Fruit fly (Drosophila melanogaster): ENCODE data around the gene RpS13.
A peak's percentile ranks its signal among the peaks of the same experiment; 100 is the strongest.

Gene RpS13

dm6 chr2L:8394180-8394579 is 29.7 kb upstream of the RpS13 start, which contains the start of gene lectin-29Ca:
TSS of gene lectin-29Ca (minus strand) at chr2L:8394280.
- no peak for TF ChIP-seq CG34376 (GFP tag; optimal IDR thresholded peaks at IDR 0.05)
- TF ChIP-seq cato (GFP tag; optimal IDR thresholded peaks at IDR 0.05; ENCODE audit: borderline replicate concordance): no peak
- no peak for TF ChIP-seq CG2120 (GFP tag; optimal IDR thresholded peaks at IDR 0.05)
- TF ChIP-seq CG1603 (tag; optimal IDR thresholded peaks at IDR 0.05): no peak
- no peak for TF ChIP-seq sob (GFP tag; IDR thresholded peaks at IDR 0.05)
- TF ChIP-seq az2 (GFP tag; optimal IDR thresholded peaks at IDR 0.05): no peak
- no peak for TF ChIP-seq Taf1 (GFP tag; IDR thresholded peaks at IDR 0.05)
- TF ChIP-seq crol (GFP tag; IDR thresholded peaks at IDR 0.05): no peak
- TF ChIP-seq grn (GFP tag; optimal IDR thresholded peaks at IDR 0.05): no peak
- no peak for TF ChIP-seq Hr51 (GFP tag; optimal IDR thresholded peaks at IDR 0.05)
- TF ChIP-seq caup (GFP tag; optimal IDR thresholded peaks at IDR 0.05; ENCODE audit: severe bottlenecking): no peak
- no peak for TF ChIP-seq zf30C (GFP tag; optimal IDR thresholded peaks at IDR 0.05)
- no peak for TF ChIP-seq disco-r (GFP tag; optimal IDR thresholded peaks at IDR 0.05)
- no peak for TF ChIP-seq dm (GFP tag; optimal IDR thresholded peaks at IDR 0.05)
- no peak for TF ChIP-seq MESR4 (GFP tag; optimal IDR thresholded peaks at IDR 0.05)
- TF ChIP-seq CG11696 (GFP tag; IDR thresholded peaks at IDR 0.05): no peak
- no peak for TF ChIP-seq Dek (tag; optimal IDR thresholded peaks at IDR 0.05)
- no peak for TF ChIP-seq tio (GFP tag; optimal IDR thresholded peaks at IDR 0.05)
- TF ChIP-seq Camta (GFP tag; optimal IDR thresholded peaks at IDR 0.05): no peak

dm6 chr2L:8393122-8393521 is 28.7 kb upstream of the RpS13 start, which contains the start of gene Acp29AB:
TSS of gene Acp29AB (minus strand) at chr2L:8393222.
- TF ChIP-seq Xrp1 (GFP tag; IDR thresholded peaks at IDR 0.05): no peak
- TF ChIP-seq Atf-2 (GFP tag; optimal IDR thresholded peaks at IDR 0.05): no peak
- no peak for TF ChIP-seq pros (GFP tag; optimal IDR thresholded peaks at IDR 0.05)
- no peak for TF ChIP-seq CG8924 (tag; optimal IDR thresholded peaks at IDR 0.05)
- no peak for TF ChIP-seq corto (GFP tag; optimal IDR thresholded peaks at IDR 0.05)
- no peak for TF ChIP-seq sqz (GFP tag; optimal IDR thresholded peaks at IDR 0.05)
- TF ChIP-seq trh (GFP tag; optimal IDR thresholded peaks at IDR 0.05): no peak
- no peak for TF ChIP-seq Doc3 (GFP tag; IDR thresholded peaks at IDR 0.05; ENCODE audit: partially characterized antibody)
- TF ChIP-seq Nf-YA (GFP tag; IDR thresholded peaks at IDR 0.05): no peak
- no peak for TF ChIP-seq stwl (tag; optimal IDR thresholded peaks at IDR 0.05)
- no peak for TF ChIP-seq CG3065 (GFP tag; optimal IDR thresholded peaks at IDR 0.05)
- no peak for TF ChIP-seq lola (GFP tag; optimal IDR thresholded peaks at IDR 0.05)

- no peak for TF ChIP-seq BtbVII (GFP tag; optimal IDR thresholded peaks at IDR 0.05)
- peak; percentile 21 for TF ChIP-seq sens (GFP tag)
These were observed 27.8 kb upstream of the RpS13 start, which contains the start of gene CG42820 for dm6 chr2L:8392298-8392697. TSS of gene CG42820 (minus strand) at chr2L:8392398.

- TF ChIP-seq kni (GFP tag; optimal IDR thresholded peaks at IDR 0.05) (peak; percentile 21), Ets97D (GFP tag; optimal IDR thresholded peaks at IDR 0.05) (no peak)
These were observed 24.8 kb upstream of the RpS13 start, which contains the start of gene CG42819 for dm6 chr2L:8389231-8389630. TSS of gene CG42819 (minus strand) at chr2L:8389331.

dm6 chr2L:8385849-8386248 is 21.4 kb upstream of the RpS13 start:
- TF ChIP-seq ems (GFP tag; optimal IDR thresholded peaks at IDR 0.05): no peak
- TF ChIP-seq klu (GFP tag; IDR thresholded peaks at IDR 0.05): no peak
- no peak for TF ChIP-seq CG14050 (GFP tag; IDR thresholded peaks at IDR 0.05)
- TF ChIP-seq E2f1 (GFP tag; IDR thresholded peaks at IDR 0.05): no peak
- no peak for TF ChIP-seq pho (GFP tag; optimal IDR thresholded peaks at IDR 0.05)
- TF ChIP-seq gce (GFP tag; IDR thresholded peaks at IDR 0.05): no peak
- no peak for TF ChIP-seq lov (optimal IDR thresholded peaks at IDR 0.05)
- 0 out of 3 replicates have a peak, but pooled peaks have one; percentile 30 for TF ChIP-seq lov (GFP tag; IDR thresholded peaks at IDR 0.05)

Measured in whole organism, embryonic.